Worm (Caenorhabditis elegans): ENCODE data around the gene Y75B8A.13.

DNA sequence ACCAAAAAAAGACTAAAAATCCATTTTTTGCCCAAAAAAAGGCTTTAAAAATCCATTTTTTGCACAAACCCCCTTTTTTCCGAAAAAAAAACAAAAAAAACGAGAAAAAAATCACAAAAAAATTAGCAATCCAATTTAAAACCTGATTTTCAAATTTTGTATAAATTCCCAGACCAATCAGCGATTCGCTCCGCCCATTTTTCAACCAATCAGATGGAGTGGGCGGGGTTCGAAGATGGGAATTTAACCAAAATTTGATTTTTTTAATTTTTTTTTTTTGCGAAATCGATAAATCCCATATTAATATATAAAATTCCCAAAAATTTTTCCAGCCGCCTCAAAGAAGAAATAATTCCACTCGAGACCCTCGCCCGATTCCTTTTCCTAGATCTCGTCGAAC is 6.0 kb upstream of the Y75B8A.13 start:
- TF ChIP-seq pag-3 (tag; optimal IDR thresholded peaks at IDR 0.05; ENCODE audit: borderline replicate concordance) (no peak), pha-4 (tag; optimal IDR thresholded peaks at IDR 0.05) (no peak), ama-1 (optimal IDR thresholded peaks at IDR 0.05) (no peak), nhr-11 (tag; optimal IDR thresholded peaks at IDR 0.05) (no peak), sox-4 (tag; optimal IDR thresholded peaks at IDR 0.05) (no peak), pat-9 (tag; optimal IDR thresholded peaks at IDR 0.05) (no peak)
